Worm (Caenorhabditis elegans) whole organism, mixed stage, embryonic: ENCODE data around the gene sma-2.

Experiments used
- M03D4.4 ChIP-seq: sonication (generic microtip); optimal IDR thresholded peaks from 2 replicates; lab custom pipeline; 2017; ENCODE audit warnings: mild to moderate bottlenecking, missing genetic modification characterization, missing compliant biosample characterization
- bed-3 ChIP-seq: fragments of 200-800 bp; sonication (Bioruptor generic); optimal IDR thresholded peaks from 3 replicates; lab custom pipeline; 2018; ENCODE audit warnings: mild to moderate bottlenecking, missing genetic modification characterization, moderate library complexity, missing compliant biosample characterization
- blmp-1 ChIP-seq: fragments of 150-350 bp; optimal IDR thresholded peaks from 2 replicates; lab custom pipeline; 2014; ENCODE audit warnings: missing biosample characterization, missing genetic modification characterization
- ceh-39 ChIP-seq: fragments of 150-350 bp; optimal IDR thresholded peaks from 2 replicates; lab custom pipeline; 2014; ENCODE audit warnings: missing biosample characterization, missing genetic modification characterization
- ceh-43 ChIP-seq: fragments of 200-800 bp; sonication (Bioruptor generic); optimal IDR thresholded peaks from 2 replicates; lab custom pipeline; 2018; ENCODE audit warnings: mild to moderate bottlenecking, missing genetic modification characterization, moderate library complexity, missing compliant biosample characterization
- ceh-83 ChIP-seq: fragments of 200-800 bp; sonication (Bioruptor generic); optimal IDR thresholded peaks from 2 replicates; lab custom pipeline; 2018; ENCODE audit warnings: mild to moderate bottlenecking, missing genetic modification characterization, missing compliant biosample characterization
- ces-1 ChIP-seq: fragments of 150-350 bp; optimal IDR thresholded peaks from 2 replicates; lab custom pipeline; 2014; ENCODE audit warnings: missing biosample characterization, missing genetic modification reagents, missing genetic modification characterization
- cnd-1 ChIP-seq: fragments of 200-800 bp; sonication (Bioruptor generic); optimal IDR thresholded peaks from 2 replicates; lab custom pipeline; 2018; ENCODE audit warnings: mild to moderate bottlenecking, missing genetic modification characterization, missing compliant biosample characterization
- drap-1 ChIP-seq: fragments of 200-800 bp; sonication (Bioruptor generic); optimal IDR thresholded peaks from 3 replicates; lab custom pipeline; 2018; ENCODE audit warnings: mild to moderate bottlenecking, missing genetic modification characterization, missing compliant biosample characterization
- elt-1 ChIP-seq: sonication (generic microtip); optimal IDR thresholded peaks from 2 replicates; lab custom pipeline; 2017; ENCODE audit warnings: missing genetic modification characterization, mild to moderate bottlenecking, missing compliant biosample characterization, antibody characterized with exemption, moderate library complexity, borderline replicate concordance; ENCODE audit not compliant: insufficient read depth
- elt-3 ChIP-seq: fragments of 150-350 bp; optimal IDR thresholded peaks from 2 replicates; lab custom pipeline; 2014; ENCODE audit warnings: missing biosample characterization, missing genetic modification characterization
- flh-1 ChIP-seq: fragments of 200-800 bp; sonication (Bioruptor generic); optimal IDR thresholded peaks from 2 replicates; lab custom pipeline; 2018; ENCODE audit warnings: mild to moderate bottlenecking, missing genetic modification characterization, moderate library complexity, missing compliant biosample characterization
- ham-2 ChIP-seq: fragments of 200-800 bp; sonication (Bioruptor generic); optimal IDR thresholded peaks from 2 replicates; lab custom pipeline; 2018; ENCODE audit warnings: mild to moderate bottlenecking, missing genetic modification characterization, missing compliant biosample characterization
- hlh-1 ChIP-seq: fragments of 150-350 bp; optimal IDR thresholded peaks from 2 replicates; lab custom pipeline; 2014; ENCODE audit warnings: missing biosample characterization, missing genetic modification reagents, missing genetic modification characterization
- lin-13 ChIP-seq: fragments of 150-350 bp; optimal IDR thresholded peaks from 2 replicates; lab custom pipeline; 2014; ENCODE audit warnings: missing biosample characterization, missing genetic modification characterization
- lsy-2 ChIP-seq: fragments of 150-350 bp; optimal IDR thresholded peaks from 2 replicates; lab custom pipeline; 2014; ENCODE audit warnings: missing biosample characterization, missing genetic modification characterization
- mab-5 ChIP-seq: fragments of 150-350 bp; optimal IDR thresholded peaks from 2 replicates; lab custom pipeline; 2014; ENCODE audit warnings: missing biosample characterization, missing genetic modification characterization
- mep-1 ChIP-seq: fragments of 150-350 bp; optimal IDR thresholded peaks from 2 replicates; lab custom pipeline; 2017; ENCODE audit warnings: missing biosample characterization, missing genetic modification reagents, missing genetic modification characterization, inconsistent platforms
- mls-2 ChIP-seq: sonication (generic microtip); optimal IDR thresholded peaks from 2 replicates; lab custom pipeline; 2016; ENCODE audit warnings: mild to moderate bottlenecking, missing genetic modification characterization, moderate library complexity, missing compliant biosample characterization
- nhr-12 ChIP-seq: fragments of 150-350 bp; optimal IDR thresholded peaks from 2 replicates; lab custom pipeline; 2014; ENCODE audit warnings: missing biosample characterization, missing genetic modification characterization
- nhr-2 ChIP-seq: fragments of 150-350 bp; optimal IDR thresholded peaks from 2 replicates; lab custom pipeline; 2014; ENCODE audit warnings: missing biosample characterization, missing genetic modification characterization
- nhr-237 ChIP-seq: fragments of 150-350 bp; optimal IDR thresholded peaks from 2 replicates; lab custom pipeline; 2014; ENCODE audit warnings: missing biosample characterization, missing genetic modification characterization
- nhr-28 ChIP-seq: fragments of 150-350 bp; optimal IDR thresholded peaks from 2 replicates; lab custom pipeline; 2014; ENCODE audit warnings: missing biosample characterization, missing genetic modification characterization
- nhr-76 ChIP-seq: sonication (generic microtip); optimal IDR thresholded peaks from 2 replicates; lab custom pipeline; 2017; ENCODE audit warnings: missing biosample characterization, missing genetic modification characterization
- pha-4 ChIP-seq: fragments of 150-350 bp; optimal IDR thresholded peaks from 2 replicates; lab custom pipeline; 2018; ENCODE audit warnings: missing biosample characterization, missing genetic modification reagents, missing genetic modification characterization
- sem-2 ChIP-seq: fragments of 200-800 bp; sonication (Bioruptor generic); optimal IDR thresholded peaks from 2 replicates; lab custom pipeline; 2018; ENCODE audit warnings: mild to moderate bottlenecking, missing genetic modification characterization, missing compliant biosample characterization
- snpc-4 ChIP-seq: fragments of 150-350 bp; optimal IDR thresholded peaks from 2 replicates; lab custom pipeline; 2014; ENCODE audit warnings: missing biosample characterization, missing genetic modification characterization
- sptf-1 ChIP-seq: sonication (generic microtip); optimal IDR thresholded peaks from 2 replicates; lab custom pipeline; 2017; ENCODE audit warnings: mild to moderate bottlenecking, missing genetic modification characterization, moderate library complexity, missing compliant biosample characterization
- tbx-8 ChIP-seq: fragments of 200-800 bp; sonication (Bioruptor generic); optimal IDR thresholded peaks from 2 replicates; lab custom pipeline; 2018; ENCODE audit warnings: mild to moderate bottlenecking, missing genetic modification characterization, moderate library complexity, missing compliant biosample characterization
- unc-120 ChIP-seq: sonication (generic microtip); optimal IDR thresholded peaks from 2 replicates; lab custom pipeline; 2017; ENCODE audit warnings: missing genetic modification characterization, missing compliant biosample characterization; ENCODE audit not compliant: poor library complexity, severe bottlenecking
- unc-39 ChIP-seq: fragments of 150-350 bp; optimal IDR thresholded peaks from 2 replicates; lab custom pipeline; 2014; ENCODE audit warnings: missing biosample characterization, missing genetic modification characterization
- unc-62 ChIP-seq: fragments of 150-350 bp; optimal IDR thresholded peaks from 2 replicates; lab custom pipeline; 2014; ENCODE audit warnings: missing biosample characterization, missing genetic modification reagents, missing genetic modification characterization
- ztf-11 ChIP-seq: fragments of 150-350 bp; optimal IDR thresholded peaks from 2 replicates; lab custom pipeline; 2014; ENCODE audit warnings: missing biosample characterization, missing genetic modification characterization

Gene sma-2

DNA sequence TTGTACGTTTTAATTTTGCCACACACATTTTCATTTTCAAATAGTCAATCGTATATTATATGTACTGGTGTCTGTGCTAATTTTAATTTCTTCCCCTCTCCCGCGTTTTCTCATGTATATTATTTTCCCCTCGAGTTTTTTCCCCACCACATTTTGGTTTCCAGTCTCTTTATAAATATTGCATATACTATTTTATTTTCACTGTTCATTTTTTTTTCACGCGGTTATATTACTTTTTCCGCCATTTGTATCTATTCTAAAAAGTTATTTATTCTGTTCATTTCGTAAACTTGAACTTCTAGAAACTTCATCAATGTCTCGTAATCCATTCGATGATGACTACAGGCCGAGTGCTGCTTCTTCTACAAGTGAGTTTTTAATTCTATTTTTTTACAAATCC, 26.5 kb downstream of the sma-2 start, which contains the start of gene snap-29:
TSS of gene snap-29 (plus strand) at position 301 of the 400 bp plus-strand sequence.
- TF ChIP-seq sem-2: no peak
- no peak for TF ChIP-seq ham-2
- TF ChIP-seq sptf-1: no peak
- TF ChIP-seq snpc-4: no peak
- no peak for TF ChIP-seq tbx-8 (GFP tag; lab: Kevin White, UChicago)
- no peak for TF ChIP-seq flh-1
- no peak for TF ChIP-seq blmp-1 (tag; lab: Kevin White, UChicago)
- TF ChIP-seq ceh-39 (tag; lab: Kevin White, UChicago): no peak
- TF ChIP-seq nhr-237 (tag; lab: Kevin White, UChicago): no peak
- no peak for TF ChIP-seq unc-120 (tag; lab: Kevin White, UChicago)
- TF ChIP-seq bed-3 (GFP tag; lab: Kevin White, UChicago): no peak
- TF ChIP-seq lsy-2 (tag; lab: Kevin White, UChicago): no peak
- TF ChIP-seq nhr-28 (tag; lab: Kevin White, UChicago): no peak
- no peak for TF ChIP-seq ztf-11 (tag; lab: Kevin White, UChicago)
- no peak for TF ChIP-seq ceh-83
- TF ChIP-seq mab-5 (tag; lab: Kevin White, UChicago): no peak
- TF ChIP-seq mep-1 (tag; lab: Kevin White, UChicago): no peak
- no peak for TF ChIP-seq nhr-76 (tag; lab: Kevin White, UChicago)
- no peak for TF ChIP-seq unc-39 (tag; lab: Kevin White, UChicago)

DNA sequence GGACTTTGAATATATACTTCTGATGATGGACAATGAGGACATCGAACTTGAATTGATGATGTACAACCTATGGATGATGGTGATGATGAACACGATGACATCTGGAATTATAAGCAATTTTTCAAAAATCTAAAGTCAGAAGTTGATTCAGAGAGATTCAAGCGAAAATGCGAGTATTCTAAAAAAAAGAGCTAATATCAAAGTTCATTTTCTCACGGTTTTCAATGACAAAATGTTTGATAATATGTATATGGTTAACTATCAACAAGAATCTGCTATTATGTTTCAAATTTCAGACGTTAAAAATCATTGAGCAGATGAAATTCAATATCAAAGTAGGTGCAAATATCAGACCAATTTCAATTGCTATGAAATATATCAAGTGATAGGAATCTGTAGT, 30.4 kb downstream of the sma-2 start, which contains the start of gene K02D10.4:
TSS of gene K02D10.4 (minus strand) at position 101 of the 400 bp plus-strand sequence.
- no peak for TF ChIP-seq elt-3 (tag; lab: Kevin White, UChicago)
- no peak for TF ChIP-seq elt-1
- no peak for TF ChIP-seq cnd-1 (tag; lab: Kevin White, UChicago)
- no peak for TF ChIP-seq bed-3 (GFP tag; lab: Kevin White, UChicago)
- TF ChIP-seq tbx-8 (GFP tag; lab: Kevin White, UChicago): no peak
- no peak for TF ChIP-seq ceh-43 (GFP tag; lab: Kevin White, UChicago)
- no peak for TF ChIP-seq nhr-76 (tag; lab: Kevin White, UChicago)
- TF ChIP-seq unc-62 (GFP tag; lab: Kevin White, UChicago): no peak
- no peak for TF ChIP-seq ceh-83
- TF ChIP-seq M03D4.4 (tag; lab: Kevin White, UChicago): no peak
- TF ChIP-seq lsy-2 (tag; lab: Kevin White, UChicago): no peak
- TF ChIP-seq drap-1 (GFP tag; lab: Kevin White, UChicago): no peak
- TF ChIP-seq mls-2 (tag; lab: Kevin White, UChicago): no peak
- no peak for TF ChIP-seq blmp-1 (tag; lab: Kevin White, UChicago)
- no peak for TF ChIP-seq hlh-1 (tag; lab: Kevin White, UChicago)
- no peak for TF ChIP-seq pha-4 (tag; lab: Kevin White, UChicago)

DNA sequence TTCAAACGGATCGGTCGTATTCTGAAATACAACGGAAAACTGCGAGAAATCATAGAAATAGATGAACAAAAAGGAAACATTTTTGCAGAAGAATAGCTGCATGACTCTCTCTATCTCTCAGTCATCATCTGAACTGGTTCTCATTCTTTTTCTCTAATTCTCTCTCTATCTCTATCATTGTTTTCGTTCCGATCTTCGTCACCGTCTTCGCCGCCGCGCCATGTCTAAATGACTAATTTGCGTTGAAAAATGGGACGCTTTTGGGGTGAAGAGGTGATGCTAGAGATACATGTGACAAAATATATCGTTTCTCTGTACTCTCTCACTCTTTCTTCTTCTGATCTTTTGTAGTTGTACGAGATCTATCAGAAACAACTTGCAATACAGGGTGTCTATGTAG, 31.0 kb downstream of the sma-2 start:
- TF ChIP-seq nhr-2 (tag; lab: Kevin White, UChicago): no peak
- no peak for TF ChIP-seq nhr-76 (tag; lab: Kevin White, UChicago)
- no peak for TF ChIP-seq ces-1 (GFP tag; lab: Kevin White, UChicago)
- TF ChIP-seq nhr-28 (tag; lab: Kevin White, UChicago): no peak
- no peak for TF ChIP-seq drap-1 (GFP tag; lab: Kevin White, UChicago)

DNA sequence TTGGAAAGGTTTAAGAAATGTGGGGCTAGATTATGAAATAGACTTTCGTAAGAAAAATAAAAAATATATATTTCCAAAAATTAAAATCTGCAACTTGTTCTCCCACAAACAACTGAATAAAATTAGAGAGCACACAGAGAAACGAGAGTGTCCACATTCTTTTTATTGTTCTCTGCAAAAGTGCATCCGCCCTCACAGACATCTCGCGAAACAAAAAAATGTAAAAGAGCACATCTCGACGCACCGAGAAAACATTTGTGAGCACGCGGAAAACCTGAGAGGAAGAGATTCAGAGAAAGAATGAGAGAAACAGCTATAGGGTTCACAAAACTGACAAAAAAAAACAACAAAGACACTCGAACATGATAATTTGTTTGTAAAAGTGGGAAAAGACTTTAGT, 32.6 kb downstream of the sma-2 start:
- TF ChIP-seq hlh-1 (tag; lab: Kevin White, UChicago) (peak; percentile 19), tbx-8 (GFP tag; lab: Kevin White, UChicago) (no peak), lin-13 (tag; lab: Kevin White, UChicago) (no peak), ztf-11 (tag; lab: Kevin White, UChicago) (no peak)

DNA sequence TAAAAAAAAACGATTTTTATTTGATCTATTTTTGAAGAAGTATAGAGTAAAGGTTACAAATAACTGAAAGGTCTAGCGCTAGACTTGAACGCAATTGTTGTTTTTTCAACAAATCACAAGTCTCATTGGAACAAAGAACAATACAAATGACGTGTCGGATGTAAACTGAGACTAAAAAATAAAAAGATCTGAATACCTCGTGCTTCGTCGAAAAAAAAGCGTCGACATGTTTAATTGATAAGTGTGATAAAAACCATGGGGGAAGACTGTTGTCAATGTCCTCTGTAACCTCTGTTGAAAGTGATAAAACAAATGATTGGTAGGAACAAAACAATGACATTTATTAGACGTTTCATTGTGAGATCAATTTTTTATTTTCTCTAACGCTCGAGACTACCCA, 33.3 kb downstream of the sma-2 start:
- TF ChIP-seq ceh-39 (tag; lab: Kevin White, UChicago) (no peak), unc-39 (tag; lab: Kevin White, UChicago) (no peak), sptf-1 (no peak), ceh-43 (GFP tag; lab: Kevin White, UChicago) (no peak), elt-1 (no peak), cnd-1 (tag; lab: Kevin White, UChicago) (no peak), ztf-11 (tag; lab: Kevin White, UChicago) (no peak), lin-13 (tag; lab: Kevin White, UChicago) (no peak), elt-3 (tag; lab: Kevin White, UChicago) (no peak), nhr-76 (tag; lab: Kevin White, UChicago) (no peak), lsy-2 (tag; lab: Kevin White, UChicago) (no peak), hlh-1 (tag; lab: Kevin White, UChicago) (no peak), unc-120 (tag; lab: Kevin White, UChicago) (no peak), M03D4.4 (tag; lab: Kevin White, UChicago) (no peak), mls-2 (tag; lab: Kevin White, UChicago) (no peak), nhr-2 (tag; lab: Kevin White, UChicago) (no peak), pha-4 (tag; lab: Kevin White, UChicago) (no peak), drap-1 (GFP tag; lab: Kevin White, UChicago) (no peak), nhr-12 (tag; lab: Kevin White, UChicago) (no peak), mep-1 (tag; lab: Kevin White, UChicago) (no peak)
